Fruit fly (Drosophila melanogaster): ENCODE results near the gene CG33229.

The CG33229 gene

DNA sequence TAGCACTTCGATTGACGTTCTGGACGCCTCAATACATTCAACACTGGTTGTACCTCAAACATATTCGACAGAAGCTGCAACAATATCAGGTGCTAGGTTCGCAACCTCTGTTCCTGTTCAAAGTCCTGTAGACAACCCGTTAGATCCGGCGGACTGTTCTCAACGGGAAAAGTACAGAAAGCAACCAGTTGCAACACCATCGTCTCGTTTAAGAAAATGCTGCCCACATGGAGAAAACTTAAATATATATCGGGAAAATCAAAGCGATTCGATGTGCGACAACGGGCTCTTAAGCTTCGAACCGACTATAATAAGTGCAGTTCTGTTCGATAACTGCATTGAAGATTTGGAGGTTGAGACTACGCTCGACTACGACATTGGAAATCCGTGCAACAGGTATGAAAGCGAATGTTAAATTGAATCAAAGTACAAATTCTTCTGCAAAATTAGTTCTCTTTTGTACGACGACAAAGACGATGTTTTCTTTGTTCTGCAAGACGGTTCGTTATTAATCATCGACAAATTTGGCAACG is 24.6 kb downstream of the CG33229 start (continued):
- TF ChIP-seq sens-2 (GFP tag; IDR thresholded peaks at IDR 0.05) (no peak), CG3847 (GFP tag; IDR thresholded peaks at IDR 0.05) (no peak), CG6272 (GFP tag; IDR thresholded peaks at IDR 0.05) (no peak), CG6765 (GFP tag; optimal IDR thresholded peaks at IDR 0.05) (no peak), Aef1 (GFP tag; IDR thresholded peaks at IDR 0.05) (no peak), Atf3 (GFP tag; optimal IDR thresholded peaks at IDR 0.05) (no peak), lbe (GFP tag; optimal IDR thresholded peaks at IDR 0.05) (no peak), trh (GFP tag; optimal IDR thresholded peaks at IDR 0.05) (no peak), CG5180 (GFP tag; optimal IDR thresholded peaks at IDR 0.05) (peak; percentile 97), stwl (tag; optimal IDR thresholded peaks at IDR 0.05) (no peak)

DNA sequence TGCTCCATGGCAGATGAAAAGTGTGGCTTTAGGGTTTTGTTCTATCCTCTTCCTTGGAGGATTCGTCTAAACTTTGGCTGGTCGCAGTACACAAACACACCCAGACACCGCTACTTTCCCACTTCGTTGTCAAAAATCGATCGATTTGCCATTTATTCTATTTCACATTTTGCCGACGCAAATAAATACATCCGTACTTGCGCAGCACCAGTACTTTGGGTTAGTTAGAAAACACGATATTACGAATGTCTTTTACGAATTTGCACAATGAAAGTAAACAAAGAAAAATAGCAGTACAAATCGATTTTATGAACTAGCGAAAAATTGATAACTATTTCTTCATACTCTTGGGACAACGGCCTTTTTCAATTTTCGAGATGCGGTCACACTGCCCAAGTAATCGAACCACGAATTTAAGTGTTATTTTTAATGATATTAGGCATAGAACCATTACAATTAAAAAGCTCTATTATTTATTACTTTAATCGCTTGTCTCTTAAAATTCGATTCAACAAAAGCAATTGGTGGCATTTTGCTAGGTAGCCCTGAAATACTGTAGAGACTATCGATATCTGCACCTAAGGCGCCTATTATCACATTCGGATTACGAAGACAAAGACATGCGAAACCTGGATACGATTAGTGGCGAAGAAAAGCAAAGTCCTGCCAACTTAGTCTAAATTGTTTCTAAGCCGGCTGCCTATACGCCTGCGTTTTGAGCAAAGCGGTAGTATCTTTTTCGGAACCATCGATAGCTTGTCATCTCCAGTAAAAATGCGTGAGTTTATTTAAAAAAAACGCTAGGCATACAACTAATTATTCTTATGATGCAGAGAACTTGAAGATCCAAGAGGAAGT is 34.2 kb downstream of the CG33229 start, which contains the start of the genes DIP2 and wac:
Gene DIP2, minus strand, starts transcription at position 337 of the 858 bp plus-strand sequence.
Gene wac, plus strand, starts transcription at position 559 of the 858 bp plus-strand sequence.
- TF ChIP-seq CG4404 (GFP tag; IDR thresholded peaks at IDR 0.05) (peak; percentile 49), gro (GFP tag; optimal IDR thresholded peaks at IDR 0.05) (peak; percentile 75), CG8944 (GFP tag; optimal IDR thresholded peaks at IDR 0.05) (peak; percentile 84), stwl (tag; optimal IDR thresholded peaks at IDR 0.05) (peak; percentile 79), CG34422 (GFP tag; IDR thresholded peaks at IDR 0.05) (peak; percentile 82), Dp (GFP tag; optimal IDR thresholded peaks at IDR 0.05) (peak; percentile 77), bcd (GFP tag; optimal IDR thresholded peaks at IDR 0.05) (peak; percentile 82), salm (tag; optimal IDR thresholded peaks at IDR 0.05) (peak; percentile 3), CG12104 (GFP tag; optimal IDR thresholded peaks at IDR 0.05) (peak; percentile 3), Lhr (GFP tag; optimal IDR thresholded peaks at IDR 0.05) (peak; percentile 85), ab (GFP tag; optimal IDR thresholded peaks at IDR 0.05) (peak; percentile 86), Fer2 (tag; optimal IDR thresholded peaks at IDR 0.05) (peak; percentile 57), Ptx1 (GFP tag; IDR thresholded peaks at IDR 0.05) (peak; percentile 81), CG3995 (GFP tag; optimal IDR thresholded peaks at IDR 0.05) (peak; percentile 45), CG7963 (GFP tag; IDR thresholded peaks at IDR 0.05; ENCODE audit: partially characterized antibody) (peak; percentile 73), CG5953 (GFP tag; IDR thresholded peaks at IDR 0.05) (peak; percentile 49), CG11696 (GFP tag; IDR thresholded peaks at IDR 0.05) (0 out of 2 replicates have a peak, but pooled peaks have one; percentile 42), CG13296 (GFP tag; optimal IDR thresholded peaks at IDR 0.05) (peak; percentile 63), wor (GFP tag; IDR thresholded peaks at IDR 0.05) (no peak), CG2199 (GFP tag; IDR thresholded peaks at IDR 0.05) (peak; percentile 75; the same call in 2 of the 3 replicates), CG8089 (GFP tag; optimal IDR thresholded peaks at IDR 0.05) (peak; percentile 73), tgo (GFP tag; IDR thresholded peaks at IDR 0.05) (peak; percentile 71), CG18619 (GFP tag; optimal IDR thresholded peaks at IDR 0.05) (no peak), pnt (GFP tag; optimal IDR thresholded peaks at IDR 0.05) (peak; percentile 75), Camta (GFP tag; optimal IDR thresholded peaks at IDR 0.05) (peak; percentile 50), Optix (GFP tag; IDR thresholded peaks at IDR 0.05) (peak; percentile 54; the same call in 2 of the 3 replicates), CG15011 (GFP tag; optimal IDR thresholded peaks at IDR 0.05) (no peak), Bgb (GFP tag; IDR thresholded peaks at IDR 0.05; ENCODE audit: partially characterized antibody) (peak; percentile 91), Awh (GFP tag; IDR thresholded peaks at IDR 0.05) (0 out of 2 replicates have a peak, but pooled peaks have one; percentile 40), onecut (GFP tag; IDR thresholded peaks at IDR 0.05) (peak; percentile 91), corto (GFP tag; optimal IDR thresholded peaks at IDR 0.05) (peak; percentile 30), CG7839 (tag; optimal IDR thresholded peaks at IDR 0.05) (no peak), bsh (GFP tag; optimal IDR thresholded peaks at IDR 0.05) (peak in 1 of 2 experiments; percentile 51), CG8388 (GFP tag; optimal IDR thresholded peaks at IDR 0.05) (peak; percentile 28), HHEX (GFP tag; optimal IDR thresholded peaks at IDR 0.05) (peak; percentile 11), CG6254 (GFP tag; optimal IDR thresholded peaks at IDR 0.05) (peak; percentile 10), sna (GFP tag; IDR thresholded peaks at IDR 0.05; ENCODE audit: partially characterized antibody) (peak; percentile 85), HLH54F (GFP tag; optimal IDR thresholded peaks at IDR 0.05) (peak; percentile 85)

Measured in whole organism, embryonic.